Worm (Caenorhabditis elegans) whole organism, L4 larva: Measurements from ENCODE around the gene F47E1.1.

Experiments used
- ceh-44 ChIP-seq: fragments of 200-800 bp; sonication (Bioruptor generic); IDR thresholded peaks from 2 replicates; pipeline ENCODE4 v1.3.6; 2022; ENCODE audit warnings: missing genetic modification reagents, missing genetic modification characterization, missing compliant biosample characterization
- fkh-10 ChIP-seq: fragments of 150-350 bp; optimal IDR thresholded peaks from 2 replicates; lab custom pipeline; 2014; ENCODE audit warnings: missing biosample characterization, missing genetic modification reagents, missing genetic modification characterization
- lin-1 ChIP-seq: fragments of 200-800 bp; sonication (Bioruptor generic); IDR thresholded peaks from 2 replicates; pipeline ENCODE4 v1.3.6; 2022; ENCODE audit warnings: missing genetic modification reagents, missing genetic modification characterization, missing compliant biosample characterization
- lin-39 ChIP-seq: fragments of 150-350 bp; optimal IDR thresholded peaks from 2 replicates; lab custom pipeline; 2014; ENCODE audit warnings: missing biosample characterization, missing genetic modification reagents, missing genetic modification characterization
- snpc-4 ChIP-seq: fragments of 150-350 bp; optimal IDR thresholded peaks from 2 replicates; lab custom pipeline; 2014; ENCODE audit warnings: missing biosample characterization, missing genetic modification characterization
- unc-39 ChIP-seq: sonication (generic microtip); optimal IDR thresholded peaks from 2 replicates; lab custom pipeline; 2017; ENCODE audit warnings: missing biosample characterization, missing genetic modification characterization
- ztf-7 ChIP-seq: fragments of 150-350 bp; optimal IDR thresholded peaks from 2 replicates; lab custom pipeline; 2014; ENCODE audit warnings: missing biosample characterization, missing genetic modification characterization

DNA sequence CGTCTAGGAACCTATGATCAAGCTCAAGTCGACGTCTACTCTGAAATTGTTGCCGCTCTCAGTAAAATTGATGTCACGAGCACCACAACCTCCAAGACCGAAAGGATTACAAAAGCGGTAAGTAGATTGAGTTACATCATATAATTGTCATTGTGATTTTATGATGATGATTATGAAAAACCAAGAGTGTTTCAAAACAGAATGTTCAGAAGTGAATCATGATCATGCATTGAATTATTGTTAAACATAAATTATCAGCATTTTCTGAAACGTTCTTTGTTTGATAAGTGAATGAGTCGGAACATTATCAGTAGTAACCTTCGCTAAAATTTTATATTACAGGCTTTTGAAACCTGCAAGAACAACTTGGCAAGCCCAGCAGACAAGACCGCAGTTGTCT lies 41.8 kb upstream of the F47E1.1 start:
- TF ChIP-seq lin-1 (no peak), fkh-10 (no peak), lin-39 (tag; lab: Kevin White, UChicago) (no peak), unc-39 (tag; lab: Kevin White, UChicago) (no peak), ceh-44 (GFP tag; lab: Robert Waterston, UW) (no peak), ztf-7 (tag; lab: Kevin White, UChicago) (peak; percentile 64), snpc-4 (tag; lab: Kevin White, UChicago) (no peak)
